Worm (Caenorhabditis elegans) whole organism, L3 larva: Measurements from ENCODE around the gene parn-2.

Experiments
- elt-3 ChIP-seq, 3 experiments: fragments of 150-350 bp in 1 of 3; sonication (generic microtip) in 2 of 3; optimal IDR thresholded peaks; 2 replicates in 2 of 3; 4 replicates in 1 of 3; lab custom pipeline; 2014 to 2017; ENCODE audit warnings: missing biosample characterization in 3 of 3, missing genetic modification characterization in 3 of 3
- fos-1 ChIP-seq: fragments of 150-350 bp; optimal IDR thresholded peaks from 2 replicates; lab custom pipeline; 2014; ENCODE audit warnings: missing biosample characterization, missing genetic modification characterization
- jun-1 ChIP-seq: fragments of 150-350 bp; optimal IDR thresholded peaks from 2 replicates; lab custom pipeline; 2014; ENCODE audit warnings: missing biosample characterization, missing genetic modification reagents, missing genetic modification characterization
- lin-15B ChIP-seq: fragments of 150-350 bp; optimal IDR thresholded peaks from 2 replicates; lab custom pipeline; 2014; ENCODE audit warnings: missing biosample characterization, missing genetic modification characterization
- nhr-237 ChIP-seq: fragments of 150-350 bp; optimal IDR thresholded peaks from 2 replicates; lab custom pipeline; 2014; ENCODE audit warnings: missing biosample characterization, missing genetic modification characterization
- pqm-1 ChIP-seq: fragments of 150-350 bp; optimal IDR thresholded peaks from 2 replicates; lab custom pipeline; 2017; ENCODE audit warnings: missing biosample characterization, missing genetic modification characterization, inconsistent platforms
- unc-39 ChIP-seq: sonication (generic microtip); optimal IDR thresholded peaks from 4 replicates; lab custom pipeline; 2017; ENCODE audit warnings: missing biosample characterization, missing genetic modification characterization
- zag-1 ChIP-seq: fragments of 150-350 bp; optimal IDR thresholded peaks from 2 replicates; lab custom pipeline; 2014; ENCODE audit warnings: missing biosample characterization, missing genetic modification characterization

DNA sequence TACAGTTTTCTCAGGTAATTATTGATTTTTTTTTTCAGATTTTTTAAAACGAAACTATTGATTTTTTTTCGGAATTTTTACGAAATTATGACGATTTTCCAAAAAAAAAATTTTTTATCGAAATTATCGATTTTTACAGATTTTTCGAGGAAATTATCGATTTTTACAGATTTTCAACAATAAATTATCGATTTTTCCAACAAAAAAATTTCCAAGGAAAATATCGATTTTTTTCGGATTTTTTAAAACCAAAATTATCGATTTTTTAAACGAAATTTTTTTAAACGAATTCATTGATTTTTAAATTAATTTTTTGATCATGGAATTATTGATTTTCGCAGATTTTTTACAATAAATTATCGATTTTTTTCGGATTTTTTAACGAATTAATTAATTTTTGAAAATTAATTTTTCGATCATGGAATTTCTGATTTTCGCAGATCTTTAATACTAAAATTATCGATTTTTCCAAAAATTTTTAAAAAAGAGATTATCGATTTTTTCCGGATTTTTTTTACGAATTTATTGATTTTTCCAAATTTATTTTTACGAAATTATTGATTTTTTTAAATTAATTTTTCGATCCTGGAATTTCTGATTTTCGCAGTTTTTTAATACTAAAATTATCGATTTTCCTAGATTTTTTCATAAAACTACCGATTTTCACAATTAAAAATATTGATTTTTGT, 739 bp downstream of the parn-2 start:
- no peak for TF ChIP-seq lin-15B
- no peak for TF ChIP-seq zag-1
- no peak for TF ChIP-seq jun-1
- TF ChIP-seq elt-3 (tag; optimal IDR thresholded peaks at IDR 0.05; lab: Kevin White, UChicago), result no peak
- no peak for TF ChIP-seq nhr-237 (tag; lab: Kevin White, UChicago)
- TF ChIP-seq unc-39 (tag; lab: Kevin White, UChicago), result no peak
- no peak for TF ChIP-seq fos-1 (tag; lab: Kevin White, UChicago)
- TF ChIP-seq pqm-1 (tag; lab: Kevin White, UChicago), result no peak
